Worm (Caenorhabditis elegans) whole organism, L4 larva: ENCODE measurements around the gene srz-75.

ENCODE experiments used
- egl-27 ChIP-seq: sonication (generic microtip); optimal IDR thresholded peaks from 3 replicates; lab custom pipeline; 2017; ENCODE audit warnings: missing biosample characterization, missing genetic modification reagents, missing genetic modification characterization
- lin-39 ChIP-seq: fragments of 150-350 bp; optimal IDR thresholded peaks from 2 replicates; lab custom pipeline; 2014; ENCODE audit warnings: missing biosample characterization, missing genetic modification reagents, missing genetic modification characterization
- set-16 ChIP-seq: fragments of 200-800 bp; sonication (Bioruptor generic); IDR thresholded peaks from 2 replicates; pipeline ENCODE4 v1.3.6; 2022; ENCODE audit warnings: missing genetic modification reagents, missing genetic modification characterization, missing compliant biosample characterization

ce11 chrIV:16310103-16310502, 19.5 kb upstream of the srz-75 start:
- TF ChIP-seq set-16 (peak; percentile 75), egl-27 (tag; lab: Kevin White, UChicago) (no peak), lin-39 (tag; lab: Kevin White, UChicago) (no peak)
